Fruit fly (Drosophila melanogaster): ENCODE data around the gene CG16815.

DNA sequence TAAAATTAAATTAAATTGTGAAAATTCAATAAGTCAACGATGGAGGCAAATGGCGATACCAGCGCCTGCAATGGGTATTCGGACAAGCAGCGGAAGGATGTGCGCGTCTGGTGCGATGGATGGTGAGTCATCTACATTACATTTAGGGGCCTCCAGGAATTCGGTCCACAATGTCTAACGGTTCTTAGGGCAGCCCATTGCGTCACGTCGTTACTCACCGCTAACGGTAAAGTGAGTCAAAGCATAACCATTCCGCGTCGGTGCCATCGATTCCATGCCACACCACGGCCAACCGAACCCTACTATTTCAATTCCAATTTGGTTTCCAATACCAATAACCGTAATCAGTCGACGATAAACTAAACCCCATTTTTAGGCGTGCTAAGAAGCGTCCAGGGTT is 25.5 kb upstream of the CG16815 start:
- TF ChIP-seq gl (tag; optimal IDR thresholded peaks at IDR 0.05) (no peak), CG13204 (GFP tag; optimal IDR thresholded peaks at IDR 0.05) (no peak), CG14655 (GFP tag; optimal IDR thresholded peaks at IDR 0.05) (no peak), CG17806 (tag; optimal IDR thresholded peaks at IDR 0.05) (no peak), CG10348 (GFP tag; IDR thresholded peaks at IDR 0.05) (no peak)
